Worm (Caenorhabditis elegans) whole organism, late embryonic: ENCODE results near the gene ZK652.8.

ENCODE experiments used
- C38D4.7 ChIP-seq: fragments of 200-800 bp; sonication (Bioruptor generic); optimal IDR thresholded peaks from 2 replicates; lab custom pipeline; 2018; ENCODE audit warnings: mild to moderate bottlenecking, missing genetic modification characterization, moderate library complexity, missing compliant biosample characterization
- F13H6.1 ChIP-seq: sonication (generic microtip); optimal IDR thresholded peaks from 2 replicates; lab custom pipeline; 2016; ENCODE audit warnings: missing genetic modification characterization, missing compliant biosample characterization
- T23F11.4 ChIP-seq: fragments of 200-800 bp; sonication (Bioruptor generic); optimal IDR thresholded peaks from 2 replicates; lab custom pipeline; 2018; ENCODE audit warnings: mild to moderate bottlenecking, missing genetic modification characterization, missing compliant biosample characterization
- ama-1 ChIP-seq: fragments of 150-350 bp; optimal IDR thresholded peaks from 2 replicates; lab custom pipeline; 2014
- ceh-14 ChIP-seq: sonication (generic microtip); optimal IDR thresholded peaks from 2 replicates; lab custom pipeline; 2016; ENCODE audit warnings: missing genotype, missing genetic modification characterization, missing compliant biosample characterization
- ceh-18 ChIP-seq: sonication (generic microtip); optimal IDR thresholded peaks from 2 replicates; lab custom pipeline; 2016; ENCODE audit warnings: missing genetic modification characterization, missing compliant biosample characterization
- ceh-2 ChIP-seq: sonication (generic microtip); optimal IDR thresholded peaks from 2 replicates; lab custom pipeline; 2016; ENCODE audit warnings: missing genotype, missing genetic modification characterization, missing compliant biosample characterization
- ceh-24 ChIP-seq: sonication (generic microtip); optimal IDR thresholded peaks from 2 replicates; lab custom pipeline; 2016; ENCODE audit warnings: mild to moderate bottlenecking, missing genetic modification characterization, missing compliant biosample characterization
- ceh-30 ChIP-seq: fragments of 150-350 bp; optimal IDR thresholded peaks from 2 replicates; lab custom pipeline; 2014; ENCODE audit warnings: missing biosample characterization, missing genetic modification characterization
- ceh-31 ChIP-seq: sonication (generic microtip); optimal IDR thresholded peaks from 2 replicates; lab custom pipeline; 2016; ENCODE audit warnings: missing genetic modification characterization, missing compliant biosample characterization
- ceh-34 ChIP-seq: sonication (generic microtip); optimal IDR thresholded peaks from 2 replicates; lab custom pipeline; 2016; ENCODE audit warnings: mild to moderate bottlenecking, missing genetic modification characterization, missing compliant biosample characterization
- ceh-45 ChIP-seq: fragments of 200-800 bp; sonication (Bioruptor generic); IDR thresholded peaks from 2 replicates; pipeline ENCODE4 v1.3.6; 2022; ENCODE audit warnings: missing genetic modification reagents, missing genetic modification characterization, missing compliant biosample characterization
- ceh-6 ChIP-seq: fragments of 200-800 bp; sonication (Bioruptor generic); optimal IDR thresholded peaks from 2 replicates; lab custom pipeline; 2018; ENCODE audit warnings: mild to moderate bottlenecking, missing genetic modification characterization, missing compliant biosample characterization
- dmd-4 ChIP-seq: sonication (generic microtip); optimal IDR thresholded peaks from 2 replicates; lab custom pipeline; 2016; ENCODE audit warnings: borderline replicate concordance, missing genetic modification characterization, missing compliant biosample characterization
- elt-2 ChIP-seq: sonication (generic microtip); optimal IDR thresholded peaks from 2 replicates; lab custom pipeline; 2016; ENCODE audit warnings: missing genetic modification reagents, missing genetic modification characterization, missing compliant biosample characterization
- ets-4 ChIP-seq: sonication (generic microtip); optimal IDR thresholded peaks from 2 replicates; lab custom pipeline; 2016; ENCODE audit warnings: missing genetic modification characterization, missing compliant biosample characterization
- eyg-1 ChIP-seq: sonication (generic microtip); optimal IDR thresholded peaks from 2 replicates; lab custom pipeline; 2016; ENCODE audit warnings: missing genotype, missing genetic modification characterization, missing compliant biosample characterization
- fax-1 ChIP-seq: sonication (generic microtip); optimal IDR thresholded peaks from 2 replicates; lab custom pipeline; 2016; ENCODE audit warnings: missing genotype, missing genetic modification characterization, missing compliant biosample characterization
- gmeb-2 ChIP-seq: sonication (generic microtip); optimal IDR thresholded peaks from 2 replicates; lab custom pipeline; 2016; ENCODE audit warnings: missing genetic modification characterization, inconsistent platforms, missing compliant biosample characterization
- hlh-15 ChIP-seq: sonication (generic microtip); optimal IDR thresholded peaks from 2 replicates; lab custom pipeline; 2016; ENCODE audit warnings: missing genetic modification characterization, missing compliant biosample characterization
- hlh-30 ChIP-seq: sonication (generic microtip); optimal IDR thresholded peaks from 2 replicates; lab custom pipeline; 2017; ENCODE audit warnings: antibody characterized with exemption, missing genetic modification characterization, missing compliant biosample characterization; ENCODE audit not compliant: insufficient read depth
- hlh-8 ChIP-seq: sonication (generic microtip); optimal IDR thresholded peaks from 2 replicates; lab custom pipeline; 2016; ENCODE audit warnings: missing genotype, missing genetic modification characterization, missing compliant biosample characterization
- lin-11 ChIP-seq: fragments of 200-800 bp; sonication (Bioruptor generic); optimal IDR thresholded peaks from 2 replicates; lab custom pipeline; 2018; ENCODE audit warnings: mild to moderate bottlenecking, missing genetic modification characterization, missing compliant biosample characterization
- madf-2 ChIP-seq: sonication (generic microtip); optimal IDR thresholded peaks from 2 replicates; lab custom pipeline; 2017; ENCODE audit warnings: missing genetic modification characterization, missing compliant biosample characterization
- mec-3 ChIP-seq: sonication (generic microtip); optimal IDR thresholded peaks from 2 replicates; lab custom pipeline; 2016; ENCODE audit warnings: borderline replicate concordance, missing genetic modification characterization, missing compliant biosample characterization
- nfya-1 ChIP-seq: sonication (generic microtip); optimal IDR thresholded peaks from 2 replicates; lab custom pipeline; 2017; ENCODE audit warnings: missing genetic modification characterization, mild to moderate bottlenecking, missing compliant biosample characterization, antibody characterized with exemption, moderate library complexity
- nhr-11 ChIP-seq: fragments of 150-350 bp; optimal IDR thresholded peaks from 2 replicates; lab custom pipeline; 2014; ENCODE audit warnings: missing biosample characterization, missing genetic modification characterization
- nhr-232 ChIP-seq: sonication (generic microtip); optimal IDR thresholded peaks from 2 replicates; lab custom pipeline; 2016; ENCODE audit warnings: missing genetic modification characterization, missing compliant biosample characterization
- pax-1 ChIP-seq: fragments of 150-350 bp; optimal IDR thresholded peaks from 2 replicates; lab custom pipeline; 2014; ENCODE audit warnings: missing biosample characterization, missing genetic modification characterization
- pros-1 ChIP-seq: fragments of 150-350 bp; optimal IDR thresholded peaks from 2 replicates; lab custom pipeline; 2014; ENCODE audit warnings: missing biosample characterization, missing genetic modification reagents, missing genetic modification characterization
- ref-2 ChIP-seq: sonication (generic microtip); optimal IDR thresholded peaks from 2 replicates; lab custom pipeline; 2016; ENCODE audit warnings: missing genetic modification characterization, missing compliant biosample characterization
- rnt-1 ChIP-seq: sonication (generic microtip); optimal IDR thresholded peaks from 2 replicates; lab custom pipeline; 2016; ENCODE audit warnings: missing genetic modification characterization, missing compliant biosample characterization
- sox-4 ChIP-seq: sonication (generic microtip); optimal IDR thresholded peaks from 2 replicates; lab custom pipeline; 2017; ENCODE audit warnings: mild to moderate bottlenecking, missing genetic modification characterization, inconsistent platforms, missing compliant biosample characterization
- syd-9 ChIP-seq: sonication (generic microtip); optimal IDR thresholded peaks from 2 replicates; lab custom pipeline; 2016; ENCODE audit warnings: mild to moderate bottlenecking, missing genetic modification characterization, moderate library complexity, missing compliant biosample characterization
- tbx-2 ChIP-seq: sonication (generic microtip); optimal IDR thresholded peaks from 2 replicates; lab custom pipeline; 2016; ENCODE audit warnings: missing genetic modification characterization, missing compliant biosample characterization
- tbx-7 ChIP-seq: sonication (generic microtip); optimal IDR thresholded peaks from 2 replicates; lab custom pipeline; 2016; ENCODE audit warnings: missing genotype, missing genetic modification characterization, missing compliant biosample characterization
- unc-3 ChIP-seq, 2 experiments: fragments of 200-800 bp in 1 of 2; sonication (Bioruptor generic) in 1 of 2; sonication (generic microtip) in 1 of 2; conservative IDR thresholded peaks in 1 of 2; optimal IDR thresholded peaks in 1 of 2; 2 replicates each; pipeline versions ENCODE4 v1.3.6 to Lab custom; 2016 to 2022; ENCODE audit warnings: missing compliant biosample characterization in 2 of 2, missing genetic modification characterization in 2 of 2, missing genetic modification reagents in 1 of 2
- unc-55 ChIP-seq: sonication (generic microtip); optimal IDR thresholded peaks from 2 replicates; lab custom pipeline; 2017; ENCODE audit warnings: missing biosample characterization, missing genetic modification reagents, missing genetic modification characterization

The ZK652.8 gene

DNA sequence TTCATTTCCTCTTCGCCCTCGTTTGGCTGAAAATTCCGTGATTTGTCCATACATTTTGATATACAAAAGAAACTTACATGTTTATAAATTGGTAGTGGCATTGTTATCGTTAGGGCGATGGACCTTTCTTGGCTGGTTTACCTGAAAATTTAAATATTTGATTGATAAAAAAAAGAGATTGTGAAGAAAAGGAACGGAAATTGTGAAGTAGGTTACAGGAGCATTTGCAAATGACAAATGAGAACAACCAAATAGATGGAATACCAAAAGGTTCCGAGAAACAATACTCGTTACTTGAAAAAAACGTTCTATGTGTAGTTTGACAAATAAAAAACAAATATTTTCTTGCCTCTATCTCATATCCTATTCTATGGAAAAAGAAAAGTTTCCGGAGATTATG, at the start of gene ZK652.8:
ZK652.8 (minus strand) TSS at position 101 of the 400 bp plus-strand sequence.
- TF ChIP-seq nhr-11 (tag; lab: Kevin White, UChicago) (no peak), T23F11.4 (GFP tag; lab: Kevin White, UChicago) (no peak), hlh-15 (tag; lab: Kevin White, UChicago) (no peak), ref-2 (no peak), unc-3 (GFP tag; conservative IDR thresholded peaks at IDR 0.05; lab: Robert Waterston, UW) (no peak), unc-3 (tag; optimal IDR thresholded peaks at IDR 0.05; lab: Kevin White, UChicago) (no peak), syd-9 (no peak), F13H6.1 (tag; lab: Kevin White, UChicago) (no peak), ceh-45 (GFP tag; lab: Robert Waterston, UW) (no peak), tbx-2 (no peak), madf-2 (tag; lab: Kevin White, UChicago) (no peak), fax-1 (tag; lab: Kevin White, UChicago) (no peak), ceh-30 (tag; lab: Kevin White, UChicago) (no peak), ceh-24 (tag; lab: Kevin White, UChicago) (no peak), ama-1 (lab: Kevin White, UChicago) (no peak), hlh-30 (no peak), mec-3 (no peak)
- TF ChIP-seq, all 69 proteins: peak for 0

- TF ChIP-seq F13H6.1 (tag; lab: Kevin White, UChicago) (no peak), madf-2 (tag; lab: Kevin White, UChicago) (no peak), nhr-232 (tag; lab: Kevin White, UChicago) (no peak), ceh-6 (GFP tag; lab: Kevin White, UChicago) (no peak), ama-1 (lab: Kevin White, UChicago) (no peak), lin-11 (no peak), C38D4.7 (no peak), rnt-1 (tag; lab: Kevin White, UChicago) (no peak), pros-1 (no peak), ceh-31 (tag; lab: Kevin White, UChicago) (no peak), dmd-4 (no peak), syd-9 (no peak), eyg-1 (no peak), hlh-15 (tag; lab: Kevin White, UChicago) (no peak), tbx-2 (no peak), ceh-30 (tag; lab: Kevin White, UChicago) (no peak), pax-1 (no peak)
These were observed 49.8 kb upstream of the ZK652.8 start for ce11 chrIII:7893224-7893623.

DNA sequence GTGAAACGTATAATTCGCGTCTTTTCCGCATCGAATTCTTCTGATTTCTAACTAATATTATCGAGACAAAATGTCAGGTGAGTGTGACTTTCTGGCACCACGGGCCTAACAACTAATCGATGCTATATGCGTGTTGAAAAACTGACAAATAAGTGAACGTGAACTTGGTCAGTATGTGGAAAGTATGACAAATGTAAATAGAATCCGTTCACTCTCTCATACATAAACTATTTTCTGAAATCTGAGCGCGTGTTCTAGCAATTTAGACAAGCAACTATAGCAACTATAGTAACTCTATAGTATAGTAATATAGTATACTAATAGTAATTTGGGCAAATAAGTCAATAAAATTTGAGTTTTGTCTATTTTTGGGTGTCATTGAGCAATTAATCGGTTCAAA, 48.9 kb upstream of the ZK652.8 start:
- TF ChIP-seq lin-11 (no peak), ets-4 (tag; lab: Kevin White, UChicago) (no peak), hlh-8 (no peak), ceh-14 (tag; lab: Kevin White, UChicago) (no peak), C38D4.7 (no peak), gmeb-2 (tag; lab: Kevin White, UChicago) (no peak), ceh-30 (tag; lab: Kevin White, UChicago) (no peak), tbx-2 (no peak), hlh-30 (no peak), tbx-7 (no peak)
- TF ChIP-seq, all 69 proteins: peak for 0

ce11 chrIII:7891573-7892306, 48.3 kb upstream of the ZK652.8 start, which contains the start of the genes ZK688.5 and fahd-1:
ZK688.5 (minus strand) TSS chrIII:7891623.
fahd-1 (plus strand) TSS chrIII:7892256.
- TF ChIP-seq ceh-31 (tag; lab: Kevin White, UChicago) (peak; percentile 78), ets-4 (tag; lab: Kevin White, UChicago) (peak; percentile 21), pax-1 (no peak), syd-9 (peak; percentile 16), rnt-1 (tag; lab: Kevin White, UChicago) (peak; percentile 61), ceh-2 (tag; lab: Kevin White, UChicago) (peak; percentile 31), pros-1 (no peak), ceh-14 (tag; lab: Kevin White, UChicago) (peak; percentile 36), ceh-34 (tag; lab: Kevin White, UChicago) (peak; percentile 80), T23F11.4 (GFP tag; lab: Kevin White, UChicago) (no peak), ref-2 (peak; percentile 57), elt-2 (tag; lab: Kevin White, UChicago) (peak; percentile 65), ceh-18 (tag; lab: Kevin White, UChicago) (peak; percentile 79), hlh-30 (peak; percentile 61), sox-4 (tag; lab: Kevin White, UChicago) (no peak), tbx-2 (peak; percentile 63), unc-55 (GFP tag; lab: Kevin White, UChicago) (peak; percentile 66), F13H6.1 (tag; lab: Kevin White, UChicago) (peak; percentile 19), nfya-1 (tag; lab: Kevin White, UChicago) (peak; percentile 91), lin-11 (no peak), nhr-11 (tag; lab: Kevin White, UChicago) (no peak), ama-1 (lab: Kevin White, UChicago) (no peak)
